Fruit fly (Drosophila melanogaster) whole organism, embryonic: ENCODE measurements around the gene CG9021.

Experiments
- BtbVII ChIP-seq: fragments of 200-800 bp; sonication (Bioruptor generic); optimal IDR thresholded peaks from 3 replicates; lab custom pipeline; 2017; ENCODE audit warnings: missing biosample characterization, mild to moderate bottlenecking, missing genetic modification characterization
- CG10462 ChIP-seq: fragments of 200-800 bp; sonication (Bioruptor generic); optimal IDR thresholded peaks from 2 replicates; lab custom pipeline; 2016; ENCODE audit warnings: missing biosample characterization, missing genetic modification characterization
- CG10543 ChIP-seq: fragments of 200-800 bp; sonication (Bioruptor generic); optimal IDR thresholded peaks from 3 replicates; lab custom pipeline; 2017; ENCODE audit warnings: missing biosample characterization, mild to moderate bottlenecking, missing genetic modification characterization, moderate library complexity
- CG10654 ChIP-seq: fragments of 200-800 bp; sonication (Bioruptor generic); optimal IDR thresholded peaks from 2 replicates; lab custom pipeline; 2016; ENCODE audit warnings: missing biosample characterization, missing genetic modification characterization
- CG11085 ChIP-seq: fragments of 200-800 bp; sonication (Bioruptor generic); IDR thresholded peaks from 2 replicates; pipeline ENCODE4 v1.3.6; 2022; ENCODE audit warnings: missing biosample characterization, missing genetic modification characterization
- CG12744 ChIP-seq: fragments of 200-800 bp; sonication (Bioruptor generic); optimal IDR thresholded peaks from 2 replicates; lab custom pipeline; 2016; ENCODE audit warnings: missing biosample characterization, missing genetic modification characterization
- CG15696 ChIP-seq: fragments of 200-800 bp; sonication (Bioruptor generic); optimal IDR thresholded peaks from 2 replicates; lab custom pipeline; 2019; ENCODE audit warnings: missing biosample characterization, mild to moderate bottlenecking, missing genetic modification characterization, moderate library complexity
- CG1647 ChIP-seq: fragments of 200-800 bp; sonication (Bioruptor generic); optimal IDR thresholded peaks from 3 replicates; lab custom pipeline; 2016; ENCODE audit warnings: missing biosample characterization, missing genetic modification characterization
- CG16815 ChIP-seq: fragments of 200-800 bp; sonication (Bioruptor generic); optimal IDR thresholded peaks from 3 replicates; lab custom pipeline; 2017; ENCODE audit warnings: missing biosample characterization, mild to moderate bottlenecking, missing genetic modification characterization
- CG18599 ChIP-seq: fragments of 200-800 bp; sonication (Bioruptor generic); optimal IDR thresholded peaks from 3 replicates; lab custom pipeline; 2017; ENCODE audit warnings: missing biosample characterization, missing genetic modification characterization, mild to moderate bottlenecking, moderate library complexity, missing genetic modification reagents
- CG18619 ChIP-seq: fragments of 200-800 bp; sonication (Bioruptor generic); optimal IDR thresholded peaks from 3 replicates; lab custom pipeline; 2017; ENCODE audit warnings: missing biosample characterization, mild to moderate bottlenecking, missing genetic modification characterization
- CG30403 ChIP-seq: fragments of 200-800 bp; sonication (Bioruptor generic); optimal IDR thresholded peaks from 3 replicates; lab custom pipeline; 2016; ENCODE audit warnings: missing biosample characterization, missing genetic modification characterization
- CG31224 ChIP-seq: fragments of 200-800 bp; sonication (Bioruptor generic); IDR thresholded peaks from 2 replicates; pipeline ENCODE4 v1.3.6; 2022; ENCODE audit warnings: missing biosample characterization, missing genetic modification characterization
- CG3726 ChIP-seq: fragments of 200-800 bp; sonication (Bioruptor generic); IDR thresholded peaks from 3 replicates; pipeline ENCODE4, ENCODE4 v1.3.6; 2022; ENCODE audit warnings: missing biosample characterization, missing genetic modification characterization
- CG4820 ChIP-seq: fragments of 200-800 bp; sonication (Bioruptor generic); optimal IDR thresholded peaks from 3 replicates; lab custom pipeline; 2016; ENCODE audit warnings: missing biosample characterization, missing genetic modification characterization
- CG6254 ChIP-seq: fragments of 200-800 bp; sonication (Bioruptor generic); optimal IDR thresholded peaks from 3 replicates; lab custom pipeline; 2017; ENCODE audit warnings: mild to moderate bottlenecking, missing biosample characterization, missing genetic modification reagents, missing genetic modification characterization
- CG6813 ChIP-seq: fragments of 200-800 bp; sonication (Bioruptor generic); optimal IDR thresholded peaks from 2 replicates; lab custom pipeline; 2017; ENCODE audit warnings: missing biosample characterization, missing genetic modification characterization, mild to moderate bottlenecking, moderate library complexity, missing genetic modification reagents
- CG7745 ChIP-seq: fragments of 200-800 bp; sonication (Bioruptor generic); optimal IDR thresholded peaks from 2 replicates; lab custom pipeline; 2018; ENCODE audit warnings: missing biosample characterization, mild to moderate bottlenecking, missing genetic modification characterization, moderate library complexity
- CG7987 ChIP-seq: fragments of 200-800 bp; sonication (Bioruptor generic); optimal IDR thresholded peaks from 2 replicates; lab custom pipeline; 2018; ENCODE audit warnings: missing biosample characterization, mild to moderate bottlenecking, missing genetic modification characterization, moderate library complexity
- CG9876 ChIP-seq: fragments of 200-800 bp; sonication (Bioruptor generic); optimal IDR thresholded peaks from 2 replicates; lab custom pipeline; 2016; ENCODE audit warnings: missing biosample characterization, missing genetic modification characterization
- Chrac-16 ChIP-seq: fragments of 200-800 bp; sonication (Bioruptor generic); optimal IDR thresholded peaks from 3 replicates; lab custom pipeline; 2016; ENCODE audit warnings: missing biosample characterization, missing genetic modification characterization
- CoRest ChIP-seq: fragments of 200-800 bp; sonication (Bioruptor generic); optimal IDR thresholded peaks from 3 replicates; lab custom pipeline; 2018; ENCODE audit warnings: missing biosample characterization, mild to moderate bottlenecking, missing genetic modification characterization, moderate library complexity
- Dad ChIP-seq: fragments of 200-800 bp; sonication (Bioruptor generic); optimal IDR thresholded peaks from 3 replicates; lab custom pipeline; 2016; ENCODE audit warnings: missing biosample characterization, missing genetic modification characterization
- Dip3 ChIP-seq: fragments of 200-800 bp; sonication (Bioruptor generic); optimal IDR thresholded peaks from 3 replicates; lab custom pipeline; 2016; ENCODE audit warnings: missing biosample characterization, missing genetic modification characterization
- Dll ChIP-seq: fragments of 200-800 bp; sonication (Bioruptor generic); IDR thresholded peaks from 4 replicates; pipeline ENCODE4 v1.3.6; 2022; ENCODE audit warnings: missing biosample characterization, missing genetic modification characterization; ENCODE audit not compliant: partially characterized antibody
- HLH4C ChIP-seq: fragments of 200-800 bp; sonication (Bioruptor generic); IDR thresholded peaks from 3 replicates; pipeline ENCODE4 v1.3.6; 2022; ENCODE audit warnings: missing biosample characterization, missing genetic modification characterization; ENCODE audit not compliant: partially characterized antibody
- Lhr ChIP-seq: fragments of 200-800 bp; sonication (Bioruptor generic); optimal IDR thresholded peaks from 3 replicates; lab custom pipeline; 2017; ENCODE audit warnings: mild to moderate bottlenecking, missing biosample characterization, missing genetic modification reagents, missing genetic modification characterization
- Med ChIP-seq: fragments of 200-800 bp; sonication (Bioruptor generic); peaks from one replicate; lab custom pipeline; 2016; ENCODE audit warnings: missing biosample characterization, missing genetic modification characterization, mild to moderate bottlenecking, inconsistent platforms, moderate library complexity
- Meics ChIP-seq: fragments of 200-800 bp; sonication (Bioruptor generic); optimal IDR thresholded peaks from 2 replicates; lab custom pipeline; 2017; ENCODE audit warnings: missing biosample characterization, mild to moderate bottlenecking, missing genetic modification characterization
- Myb ChIP-seq: fragments of 200-800 bp; sonication (Bioruptor generic); optimal IDR thresholded peaks from 2 replicates; lab custom pipeline; 2016; ENCODE audit warnings: missing biosample characterization, missing genetic modification characterization
- ara ChIP-seq: fragments of 200-800 bp; sonication (Bioruptor generic); IDR thresholded peaks from 2 replicates; pipeline ENCODE4 v1.3.6; 2022; ENCODE audit warnings: missing biosample characterization, missing genetic modification characterization
- ase ChIP-seq: fragments of 200-800 bp; sonication (Bioruptor generic); IDR thresholded peaks from 3 replicates; pipeline ENCODE4 v1.3.6; 2022; ENCODE audit warnings: missing biosample characterization, missing genetic modification characterization
- ash1 ChIP-seq: fragments of 200-800 bp; sonication (Bioruptor generic); optimal IDR thresholded peaks from 2 replicates; lab custom pipeline; 2018; ENCODE audit warnings: missing biosample characterization, mild to moderate bottlenecking, missing genetic modification characterization
- crol ChIP-seq: fragments of 200-800 bp; sonication (Bioruptor generic); IDR thresholded peaks from 2 replicates; pipeline ENCODE4 v1.3.6; 2022; ENCODE audit warnings: missing biosample characterization, missing genetic modification characterization
- dm ChIP-seq: fragments of 200-800 bp; sonication (Bioruptor generic); optimal IDR thresholded peaks from 3 replicates; lab custom pipeline; 2016; ENCODE audit warnings: missing biosample characterization, missing genetic modification characterization
- dmrt99B ChIP-seq: fragments of 200-800 bp; sonication (Bioruptor generic); optimal IDR thresholded peaks from 2 replicates; lab custom pipeline; 2018; ENCODE audit warnings: missing biosample characterization, mild to moderate bottlenecking, missing genetic modification characterization, moderate library complexity
- ftz-f1 ChIP-seq: fragments of 200-800 bp; sonication (Bioruptor generic); optimal IDR thresholded peaks from 2 replicates; lab custom pipeline; 2016; ENCODE audit warnings: missing biosample characterization, missing genetic modification characterization
- gt ChIP-seq: fragments of 200-800 bp; sonication (Bioruptor generic); IDR thresholded peaks from 2 replicates; pipeline ENCODE4 v1.3.6; 2022; ENCODE audit warnings: missing biosample characterization, missing genetic modification characterization
- lmd ChIP-seq: fragments of 200-800 bp; sonication (Bioruptor generic); IDR thresholded peaks from 2 replicates; pipeline ENCODE4 v1.3.6; 2022; ENCODE audit warnings: missing biosample characterization, missing genetic modification characterization
- pho ChIP-seq: fragments of 200-800 bp; sonication (Bioruptor generic); optimal IDR thresholded peaks from 2 replicates; lab custom pipeline; 2016; ENCODE audit warnings: missing biosample characterization, missing genetic modification characterization
- sens-2 ChIP-seq: fragments of 200-800 bp; sonication (Bioruptor generic); IDR thresholded peaks from 2 replicates; pipeline ENCODE4 v1.3.6; 2022; ENCODE audit warnings: missing biosample characterization, missing genetic modification characterization
- sim ChIP-seq: fragments of 200-800 bp; sonication (Bioruptor generic); IDR thresholded peaks from 2 replicates; pipeline ENCODE4 v1.3.6; 2022; ENCODE audit warnings: missing biosample characterization, missing genetic modification characterization
- slbo ChIP-seq: fragments of 200-800 bp; sonication (Bioruptor generic); IDR thresholded peaks from 2 replicates; pipeline ENCODE4 v1.3.6; 2022; ENCODE audit warnings: missing biosample characterization, missing genetic modification characterization
- so ChIP-seq: fragments of 200-800 bp; sonication (Bioruptor generic); IDR thresholded peaks from 3 replicates; pipeline ENCODE4 v1.3.6; 2022; ENCODE audit warnings: missing biosample characterization, missing genetic modification characterization
- sob ChIP-seq: fragments of 200-800 bp; sonication (Bioruptor generic); IDR thresholded peaks from 2 replicates; pipeline ENCODE4 v1.3.6; 2022; ENCODE audit warnings: missing biosample characterization, missing genetic modification characterization
- sqz ChIP-seq: fragments of 200-800 bp; sonication (Bioruptor generic); optimal IDR thresholded peaks from 3 replicates; lab custom pipeline; 2018; ENCODE audit warnings: missing biosample characterization, mild to moderate bottlenecking, missing genetic modification characterization
- toy ChIP-seq: fragments of 200-800 bp; sonication (Bioruptor generic); IDR thresholded peaks from 2 replicates; pipeline ENCODE4 v1.3.6; 2022; ENCODE audit warnings: missing biosample characterization, missing genetic modification characterization
- twi ChIP-seq: fragments of 200-800 bp; optimal IDR thresholded peaks from 2 replicates; lab custom pipeline; 2019; ENCODE audit warnings: missing biosample characterization, mild to moderate bottlenecking, missing genetic modification characterization, moderate library complexity
- usp ChIP-seq: fragments of >200 bp; optimal IDR thresholded peaks from 2 replicates; lab custom pipeline; 2017; ENCODE audit warnings: missing biosample characterization, missing genetic modification characterization

Gene CG9021

DNA sequence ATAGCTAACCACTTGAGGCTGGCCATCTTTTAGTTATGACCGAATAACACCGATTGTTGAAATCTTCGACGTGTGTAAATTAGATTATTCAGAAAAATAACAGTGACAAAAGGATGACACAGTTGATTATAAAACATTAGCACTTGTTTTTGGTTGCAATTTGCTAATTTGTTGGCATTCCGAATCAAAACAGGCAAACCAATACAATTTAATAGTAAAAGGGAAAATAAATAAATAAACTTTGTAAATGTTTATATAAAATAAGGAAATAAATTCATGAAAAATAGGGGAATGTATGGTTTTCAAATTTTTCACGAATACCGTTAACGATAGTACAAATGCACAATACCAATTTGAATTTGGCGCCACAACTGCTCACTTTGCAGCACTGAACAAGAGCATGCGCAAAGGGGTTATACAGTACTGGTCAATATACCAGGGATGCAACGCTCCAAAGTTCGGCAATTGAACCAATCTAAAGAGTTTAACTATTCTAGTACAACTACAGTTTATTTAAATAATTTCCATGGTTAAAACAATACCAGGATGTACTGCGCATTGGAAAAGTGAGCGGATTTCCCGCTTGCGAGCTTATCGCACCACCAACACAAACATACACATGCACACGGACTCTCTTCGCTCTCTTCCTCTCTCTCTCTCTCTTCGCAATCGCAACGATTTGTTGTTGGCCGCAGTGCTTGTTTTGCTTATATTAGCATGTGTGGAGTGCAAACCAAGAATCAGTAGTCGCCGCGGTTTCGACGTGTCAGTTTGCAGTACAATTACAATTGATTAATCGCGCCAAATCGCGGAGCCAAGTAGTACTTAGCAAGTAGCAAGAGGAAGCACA, 39.0 kb upstream of the CG9021 start, which contains the start of the genes Sfp26Ad and Gpdh1 (continued):
- TF ChIP-seq gt (GFP tag; lab: Robert Waterston, UW) (0 out of 2 replicates have a peak, but pooled peaks have one; percentile 28), CG6813 (no peak), Chrac-16 (peak; percentile 76), HLH4C (peak; percentile 44; the same call in 2 of the 3 replicates), CG30403 (GFP tag; lab: Kevin White, UChicago) (peak; percentile 83), twi (tag; lab: Kevin White, UChicago) (peak; percentile 26), CG1647 (GFP tag; lab: Kevin White, UChicago) (peak; percentile 83), sob (GFP tag; lab: Robert Waterston, UW) (peak; percentile 84), Dll (GFP tag; lab: Robert Waterston, UW) (peak; percentile 77), CG7987 (GFP tag; lab: Kevin White, UChicago) (peak; percentile 69), sim (GFP tag; lab: Robert Waterston, UW) (peak; percentile 32; the same call in 1 of the 2 replicates), CG11085 (GFP tag; lab: Robert Waterston, UW) (peak; percentile 56; the same call in 1 of the 2 replicates), ara (GFP tag; lab: Robert Waterston, UW) (no peak), Med (GFP tag; lab: Kevin White, UChicago) (peak; percentile 97), Meics (GFP tag; lab: Kevin White, UChicago) (peak; percentile 74), CG4820 (peak; percentile 66), CG10654 (GFP tag; lab: Kevin White, UChicago) (peak; percentile 64), ftz-f1 (peak; percentile 51), toy (GFP tag; lab: Robert Waterston, UW) (no peak), CG31224 (GFP tag; lab: Robert Waterston, UW) (no peak), ase (GFP tag; lab: Robert Waterston, UW) (peak; percentile 43; the same call in 1 of the 3 replicates), CG3726 (GFP tag; lab: Robert Waterston, UW) (0 out of 3 replicates have a peak, but pooled peaks have one; percentile 4), BtbVII (GFP tag; lab: Kevin White, UChicago) (peak; percentile 61), pho (GFP tag; lab: Kevin White, UChicago) (peak; percentile 82), CG12744 (GFP tag; lab: Kevin White, UChicago) (peak; percentile 38), CG15696 (peak; percentile 46), dm (GFP tag; lab: Kevin White, UChicago) (no peak), Dip3 (GFP tag; lab: Kevin White, UChicago) (peak; percentile 83), sqz (GFP tag; lab: Kevin White, UChicago) (peak; percentile 36), CG16815 (GFP tag; lab: Kevin White, UChicago) (peak; percentile 53), so (peak; percentile 65; the same call in 1 of the 3 replicates), Myb (peak; percentile 71), CG7745 (peak; percentile 8), usp (GFP tag; lab: Kevin White, UChicago) (no peak), CG18599 (GFP tag; lab: Kevin White, UChicago) (peak; percentile 88), CG18619 (peak; percentile 58), ash1 (GFP tag; lab: Kevin White, UChicago) (no peak), lmd (GFP tag; lab: Robert Waterston, UW) (peak; percentile 67; the same call in 1 of the 2 replicates), Lhr (GFP tag; lab: Kevin White, UChicago) (peak; percentile 55), CG10462 (GFP tag; lab: Kevin White, UChicago) (peak; percentile 49), CG9876 (peak; percentile 46), CG10543 (GFP tag; lab: Kevin White, UChicago) (peak; percentile 68), crol (no peak), Dad (GFP tag; lab: Kevin White, UChicago) (peak; percentile 79), CG6254 (peak; percentile 2), sens-2 (GFP tag; lab: Robert Waterston, UW) (0 out of 2 replicates have a peak, but pooled peaks have one; percentile 5), dmrt99B (tag; lab: Kevin White, UChicago) (peak; percentile 55), CoRest (tag; lab: Kevin White, UChicago) (peak; percentile 72), slbo (GFP tag; lab: Robert Waterston, UW) (peak; percentile 90)
